Worm (Caenorhabditis elegans): Measurements from ENCODE around the gene str-41.

- TF ChIP-seq ref-1 (GFP tag; conservative IDR thresholded peaks at IDR 0.05) (no peak), flt-1 (GFP tag; IDR thresholded peaks at IDR 0.05) (no peak), cog-1 (tag; optimal IDR thresholded peaks at IDR 0.05) (no peak)
These were observed 12.6 kb upstream of the str-41 start, which contains the start of gene gst-41 for ce11 chrV:7399202-7399601.
